Fruit fly (Drosophila melanogaster): ENCODE measurements around the gene CG4770.

The CG4770 gene

dm6 chr3R:19902926-19903739 is 15.2 kb upstream of the CG4770 start, which contains the start of gene ClpX (continued):
- no peak for TF ChIP-seq CG6163 (GFP tag; IDR thresholded peaks at IDR 0.05)
- no peak for TF ChIP-seq Sox15 (GFP tag; optimal IDR thresholded peaks at IDR 0.05)
- no peak for TF ChIP-seq Lpt (GFP tag; optimal IDR thresholded peaks at IDR 0.05)
- no peak for TF ChIP-seq CG6792 (GFP tag; optimal IDR thresholded peaks at IDR 0.05)
- TF ChIP-seq Ets96B (tag; optimal IDR thresholded peaks at IDR 0.05) = no peak
- peak; percentile 39 for TF ChIP-seq vri (GFP tag; optimal IDR thresholded peaks at IDR 0.05)
- TF ChIP-seq svp (GFP tag) = peak; percentile 82

- TF ChIP-seq Blimp-1 (GFP tag; optimal IDR thresholded peaks at IDR 0.05) = no peak
- TF ChIP-seq eg (GFP tag; IDR thresholded peaks at IDR 0.05) = peak; percentile 64; the same call in 2 of the 3 replicates
- TF ChIP-seq Eip75B (GFP tag; optimal IDR thresholded peaks at IDR 0.05) = peak; percentile 73
- peak; percentile 27 for TF ChIP-seq Sox15 (GFP tag; optimal IDR thresholded peaks at IDR 0.05)
- peak; percentile 6 for TF ChIP-seq CG7368 (GFP tag; optimal IDR thresholded peaks at IDR 0.05)
- peak; percentile 13 for TF ChIP-seq CG10669 (GFP tag; optimal IDR thresholded peaks at IDR 0.05)
- peak; percentile 62 for TF ChIP-seq CG3919 (GFP tag; optimal IDR thresholded peaks at IDR 0.05)
- no peak for TF ChIP-seq CG32006 (GFP tag; optimal IDR thresholded peaks at IDR 0.05)
- peak; percentile 31 for TF ChIP-seq Ets96B (tag; optimal IDR thresholded peaks at IDR 0.05)
- peak; percentile 68 for TF ChIP-seq lz (GFP tag; optimal IDR thresholded peaks at IDR 0.05)
- peak; percentile 95 for TF ChIP-seq svp (GFP tag)
- peak; percentile 42 for TF ChIP-seq acj6 (GFP tag; optimal IDR thresholded peaks at IDR 0.05)
- peak; percentile 40 to 62 for TF ChIP-seq ss (GFP tag; optimal IDR thresholded peaks at IDR 0.05)
- TF ChIP-seq net (GFP tag; optimal IDR thresholded peaks at IDR 0.05) = peak; percentile 62
- 0 out of 2 replicates have a peak, but pooled peaks have one; percentile 22 for TF ChIP-seq Gug (GFP tag; IDR thresholded peaks at IDR 0.05)
- TF ChIP-seq Hr38 (GFP tag; optimal IDR thresholded peaks at IDR 0.05) = no peak
- TF ChIP-seq Hr39 (GFP tag; optimal IDR thresholded peaks at IDR 0.05) = peak; percentile 71
- peak; percentile 63 for TF ChIP-seq Sox102F (GFP tag; optimal IDR thresholded peaks at IDR 0.05)
- peak; percentile 19 for TF ChIP-seq CG11902 (GFP tag; optimal IDR thresholded peaks at IDR 0.05)
- peak; percentile 29 for TF ChIP-seq fd85E (GFP tag; optimal IDR thresholded peaks at IDR 0.05)
- TF ChIP-seq CG6854 (GFP tag; optimal IDR thresholded peaks at IDR 0.05) = peak; percentile 77
- TF ChIP-seq vri (GFP tag; optimal IDR thresholded peaks at IDR 0.05) = peak; percentile 66
- peak; percentile 62 for TF ChIP-seq achi (GFP tag; optimal IDR thresholded peaks at IDR 0.05)
- peak; percentile 42 for TF ChIP-seq CG8319 (GFP tag; optimal IDR thresholded peaks at IDR 0.05)
- TF ChIP-seq CG6276 (GFP tag; optimal IDR thresholded peaks at IDR 0.05) = no peak
- TF ChIP-seq pdm3 (GFP tag; optimal IDR thresholded peaks at IDR 0.05) = no peak
- peak; percentile 66 for TF ChIP-seq CG31627 (GFP tag; optimal IDR thresholded peaks at IDR 0.05)
- no peak for TF ChIP-seq CG11762 (GFP tag; optimal IDR thresholded peaks at IDR 0.05; ENCODE audit: insufficient read depth)
- TF ChIP-seq CG15336 (GFP tag; IDR thresholded peaks at IDR 0.05) = 0 out of 2 replicates have a peak, but pooled peaks have one; percentile 36
- peak; percentile 53 for TF ChIP-seq CG3032 (tag; optimal IDR thresholded peaks at IDR 0.05)
- TF ChIP-seq CG6792 (GFP tag; optimal IDR thresholded peaks at IDR 0.05) = peak; percentile 47
- TF ChIP-seq Hr4 (GFP tag; optimal IDR thresholded peaks at IDR 0.05) = peak; percentile 51
- TF ChIP-seq fkh (GFP tag; optimal IDR thresholded peaks at IDR 0.05) = peak; percentile 60
- TF ChIP-seq CG6163 (GFP tag; IDR thresholded peaks at IDR 0.05) = peak; percentile 50; the same call in 2 of the 3 replicates
- TF ChIP-seq Smox (GFP tag; optimal IDR thresholded peaks at IDR 0.05) = no peak
- TF ChIP-seq CG11294 (GFP tag; IDR thresholded peaks at IDR 0.05) = no peak
- TF ChIP-seq spab (GFP tag; optimal IDR thresholded peaks at IDR 0.05) = no peak
- peak; percentile 97 for TF ChIP-seq CG1621 (tag; optimal IDR thresholded peaks at IDR 0.05)
- TF ChIP-seq Met (GFP tag; optimal IDR thresholded peaks at IDR 0.05) = peak; percentile 68
- peak; percentile 43 for TF ChIP-seq dsx (GFP tag; optimal IDR thresholded peaks at IDR 0.05; ENCODE audit: poor library complexity, severe bottlenecking)
- TF ChIP-seq Ets21C (GFP tag; optimal IDR thresholded peaks at IDR 0.05) = peak; percentile 46
- peak; percentile 55 for TF ChIP-seq cyc (GFP tag; optimal IDR thresholded peaks at IDR 0.05)
- peak; percentile 79 for TF ChIP-seq Eip78C (GFP tag)
- TF ChIP-seq Sox14 (GFP tag; optimal IDR thresholded peaks at IDR 0.05) = peak; percentile 76
- peak; percentile 52 for TF ChIP-seq CG6808 (GFP tag; optimal IDR thresholded peaks at IDR 0.05)
- peak; percentile 23; the same call in 1 of the 3 replicates for TF ChIP-seq CG8119 (GFP tag; IDR thresholded peaks at IDR 0.05)
These were observed 13.4 kb upstream of the CG4770 start, which contains the start of the genes Surf6 and RhoGAP92B for dm6 chr3R:19904865-19905373. Gene Surf6 (minus strand): TSS chr3R:19904868. Gene RhoGAP92B (plus strand): TSS chr3R:19905164.
